Worm (Caenorhabditis elegans): Measurements from ENCODE around the gene sre-24.

Gene sre-24

DNA sequence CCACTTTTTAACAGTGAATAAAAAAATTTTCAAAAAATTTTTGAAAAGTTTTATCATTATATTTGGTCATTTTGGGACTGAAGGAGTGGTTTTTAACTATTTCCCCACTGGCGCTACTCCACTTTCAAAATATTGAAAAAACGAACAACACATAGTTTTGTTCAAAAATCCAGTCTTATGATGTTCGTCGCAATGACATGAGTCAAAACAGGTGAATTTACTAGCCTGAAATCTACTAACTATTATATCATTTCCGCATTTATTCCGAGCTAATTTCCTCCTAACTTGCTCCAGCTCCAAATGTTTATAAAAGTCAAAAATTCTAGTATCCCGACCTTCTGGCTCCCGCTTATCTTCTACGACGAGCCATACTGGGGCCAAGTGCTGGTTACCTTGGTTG is at the start of gene sre-24:
Gene sre-24, plus strand, starts transcription at position 301 of the 400 bp plus-strand sequence.
- TF ChIP-seq mep-1 (tag; optimal IDR thresholded peaks at IDR 0.05) (no peak), hlh-1 (tag; optimal IDR thresholded peaks at IDR 0.05) (no peak), unc-120 (tag; optimal IDR thresholded peaks at IDR 0.05; ENCODE audit: poor library complexity, severe bottlenecking) (no peak), flh-1 (GFP tag; optimal IDR thresholded peaks at IDR 0.05) (no peak), unc-39 (tag; optimal IDR thresholded peaks at IDR 0.05) (no peak), ceh-43 (GFP tag; optimal IDR thresholded peaks at IDR 0.05) (no peak), elt-3 (tag; optimal IDR thresholded peaks at IDR 0.05) (no peak), mls-2 (tag; optimal IDR thresholded peaks at IDR 0.05) (no peak), mab-5 (tag; optimal IDR thresholded peaks at IDR 0.05) (no peak)

DNA sequence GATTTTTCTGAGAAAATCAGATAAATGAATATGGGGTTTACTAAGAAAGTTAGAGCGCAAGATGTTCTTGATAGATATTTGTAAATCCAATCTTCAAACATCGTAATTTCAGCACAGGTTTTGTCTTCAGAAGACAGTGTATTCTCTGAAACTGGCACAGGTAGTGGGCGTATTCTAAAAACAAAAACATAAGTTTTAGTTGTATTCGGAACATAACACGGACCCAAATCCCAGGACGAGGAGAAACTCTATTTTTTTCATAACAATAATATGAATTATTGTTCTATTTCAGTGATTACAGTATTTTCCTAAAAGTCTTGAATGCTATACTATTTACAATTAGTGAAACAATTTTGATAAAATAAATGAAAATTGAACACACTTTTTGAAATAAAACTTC is 48.0 kb upstream of the sre-24 start, which contains the start of gene srj-45:
Gene srj-45, minus strand, starts transcription at position 101 of the 400 bp plus-strand sequence.
- TF ChIP-seq M03D4.4 (tag; optimal IDR thresholded peaks at IDR 0.05) (no peak), lsy-2 (tag; optimal IDR thresholded peaks at IDR 0.05) (no peak), mls-2 (tag; optimal IDR thresholded peaks at IDR 0.05) (no peak), nhr-2 (tag; optimal IDR thresholded peaks at IDR 0.05) (no peak), elt-3 (tag; optimal IDR thresholded peaks at IDR 0.05) (no peak), ztf-11 (tag; optimal IDR thresholded peaks at IDR 0.05) (no peak), elt-1 (tag; optimal IDR thresholded peaks at IDR 0.05; ENCODE audit: borderline replicate concordance, insufficient read depth) (no peak), unc-62 (GFP tag; optimal IDR thresholded peaks at IDR 0.05) (no peak), nhr-28 (tag; optimal IDR thresholded peaks at IDR 0.05) (no peak), snpc-4 (tag; optimal IDR thresholded peaks at IDR 0.05) (no peak), lin-13 (tag; optimal IDR thresholded peaks at IDR 0.05) (no peak), ceh-83 (GFP tag; optimal IDR thresholded peaks at IDR 0.05) (no peak), cnd-1 (tag; optimal IDR thresholded peaks at IDR 0.05) (no peak)

DNA sequence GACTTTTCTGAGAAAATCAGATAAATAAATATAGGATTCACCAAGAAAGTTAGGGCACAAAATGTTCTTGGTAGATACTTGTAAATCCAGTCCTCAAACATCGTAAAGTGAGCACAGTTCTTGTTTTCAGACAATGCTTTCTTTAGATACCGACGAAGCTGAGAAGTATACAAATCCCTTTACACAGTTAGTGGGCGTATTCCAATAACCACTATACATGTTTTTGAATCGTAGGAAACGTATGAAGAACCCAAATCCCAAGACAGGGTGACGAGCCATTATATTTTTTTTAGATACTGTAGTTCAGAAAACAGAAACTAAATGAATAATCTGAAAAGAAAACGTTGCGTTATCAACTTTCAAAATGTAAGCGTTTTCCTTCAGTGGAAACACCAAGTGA is 38.7 kb upstream of the sre-24 start, which contains the start of gene srj-44:
Gene srj-44, minus strand, starts transcription at position 101 of the 400 bp plus-strand sequence.
- TF ChIP-seq nhr-76 (tag; optimal IDR thresholded peaks at IDR 0.05) (no peak), elt-3 (tag; optimal IDR thresholded peaks at IDR 0.05) (no peak), ham-2 (GFP tag; optimal IDR thresholded peaks at IDR 0.05) (no peak), ceh-39 (tag; optimal IDR thresholded peaks at IDR 0.05) (no peak), snpc-4 (tag; optimal IDR thresholded peaks at IDR 0.05) (no peak), nhr-237 (tag; optimal IDR thresholded peaks at IDR 0.05) (no peak), cnd-1 (tag; optimal IDR thresholded peaks at IDR 0.05) (no peak), hlh-1 (tag; optimal IDR thresholded peaks at IDR 0.05) (no peak), unc-39 (tag; optimal IDR thresholded peaks at IDR 0.05) (no peak), tbx-8 (GFP tag; optimal IDR thresholded peaks at IDR 0.05) (no peak), nhr-12 (tag; optimal IDR thresholded peaks at IDR 0.05) (no peak), nhr-2 (tag; optimal IDR thresholded peaks at IDR 0.05) (no peak), zip-8 (tag; optimal IDR thresholded peaks at IDR 0.05) (no peak), mep-1 (tag; optimal IDR thresholded peaks at IDR 0.05) (no peak)

DNA sequence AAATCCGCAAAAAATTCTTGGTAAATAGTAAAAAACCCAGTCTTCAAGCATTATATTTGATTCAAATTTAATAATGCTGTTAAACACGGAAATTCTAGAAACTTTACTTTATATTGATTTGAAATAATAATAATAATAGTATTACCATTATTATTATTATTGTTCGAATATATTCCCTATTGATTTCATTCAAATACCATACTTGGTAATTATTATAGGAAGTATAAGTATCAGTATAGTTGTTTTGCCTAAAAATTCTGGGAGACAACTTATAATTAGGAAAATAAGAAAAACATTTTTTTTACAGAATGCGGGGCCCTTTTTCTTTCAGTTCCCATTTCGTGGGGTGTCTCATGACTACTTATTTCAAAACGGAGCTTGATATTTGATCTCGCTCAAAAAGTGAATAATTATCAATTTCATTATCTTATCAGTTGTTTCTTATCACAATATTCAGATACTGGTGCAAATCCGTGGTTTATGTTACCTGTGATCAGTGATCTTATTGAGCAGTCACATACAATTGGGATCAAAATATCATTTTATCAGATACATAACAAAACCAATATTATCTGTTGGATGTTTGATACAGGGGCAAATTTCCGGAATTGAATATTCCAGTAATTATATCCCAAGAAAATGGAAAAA is 36.1 kb upstream of the sre-24 start, which contains the start of gene srj-49:
Gene srj-49, minus strand, starts transcription at position 51 of the 648 bp plus-strand sequence.
- TF ChIP-seq ztf-11 (tag; optimal IDR thresholded peaks at IDR 0.05) (no peak), lin-32 (GFP tag; optimal IDR thresholded peaks at IDR 0.05) (no peak), snpc-4 (tag; optimal IDR thresholded peaks at IDR 0.05) (no peak), nhr-237 (tag; optimal IDR thresholded peaks at IDR 0.05) (no peak), unc-120 (tag; optimal IDR thresholded peaks at IDR 0.05; ENCODE audit: poor library complexity, severe bottlenecking) (no peak), ces-1 (GFP tag; optimal IDR thresholded peaks at IDR 0.05) (no peak), tbx-8 (GFP tag; optimal IDR thresholded peaks at IDR 0.05) (no peak), drap-1 (GFP tag; optimal IDR thresholded peaks at IDR 0.05) (no peak), mab-5 (tag; optimal IDR thresholded peaks at IDR 0.05) (no peak), blmp-1 (tag; optimal IDR thresholded peaks at IDR 0.05) (no peak), sptf-1 (tag; optimal IDR thresholded peaks at IDR 0.05) (no peak), zip-8 (tag; optimal IDR thresholded peaks at IDR 0.05) (no peak), unc-62 (GFP tag; optimal IDR thresholded peaks at IDR 0.05) (no peak), bed-3 (GFP tag; optimal IDR thresholded peaks at IDR 0.05) (no peak), ceh-83 (GFP tag; optimal IDR thresholded peaks at IDR 0.05) (no peak), lsy-2 (tag; optimal IDR thresholded peaks at IDR 0.05) (no peak), nhr-2 (tag; optimal IDR thresholded peaks at IDR 0.05) (no peak), ham-2 (GFP tag; optimal IDR thresholded peaks at IDR 0.05) (no peak), nhr-76 (tag; optimal IDR thresholded peaks at IDR 0.05) (no peak)
